Worm (Caenorhabditis elegans) whole organism, L4 larva: ENCODE results near the gene soc-1.

Experiments used
- D1046.2 ChIP-seq: fragments of 200-800 bp; sonication (Bioruptor generic); IDR thresholded peaks from 2 replicates; pipeline ENCODE4 v1.3.6; 2022; ENCODE audit warnings: missing genetic modification characterization, missing compliant biosample characterization
- F10B5.3 ChIP-seq: sonication (generic microtip); optimal IDR thresholded peaks from 2 replicates; lab custom pipeline; 2016; ENCODE audit warnings: mild to moderate bottlenecking, missing genetic modification characterization, missing compliant biosample characterization
- F49E8.2 ChIP-seq: sonication (generic microtip); optimal IDR thresholded peaks from 2 replicates; lab custom pipeline; 2016; ENCODE audit warnings: missing compliant biosample characterization, mild to moderate bottlenecking, missing genetic modification characterization, borderline replicate concordance
- T20F7.1 ChIP-seq: fragments of 200-800 bp; sonication (Bioruptor generic); optimal IDR thresholded peaks from 2 replicates; lab custom pipeline; 2018; ENCODE audit warnings: mild to moderate bottlenecking, missing genetic modification characterization, missing compliant biosample characterization
- T26A8.4 ChIP-seq: fragments of 200-800 bp; sonication (Bioruptor generic); IDR thresholded peaks from 2 replicates; pipeline ENCODE4 v1.3.6; 2022; ENCODE audit warnings: missing genetic modification characterization, missing compliant biosample characterization
- Y105C5A.15 ChIP-seq: fragments of 200-800 bp; sonication (Bioruptor generic); IDR thresholded peaks from 2 replicates; pipeline ENCODE4 v1.3.6; 2022; ENCODE audit warnings: missing genetic modification characterization, missing compliant biosample characterization
- ZK337.2 ChIP-seq: fragments of 200-800 bp; sonication (Bioruptor generic); IDR thresholded peaks from 2 replicates; pipeline ENCODE4 v1.3.6; 2022; ENCODE audit warnings: missing genetic modification reagents, missing genetic modification characterization, missing compliant biosample characterization
- aly-2 ChIP-seq: sonication (generic microtip); optimal IDR thresholded peaks from 2 replicates; lab custom pipeline; 2018; ENCODE audit warnings: missing biosample characterization, missing genetic modification characterization
- arid-1 ChIP-seq: fragments of 200-800 bp; sonication (Bioruptor generic); conservative IDR thresholded peaks from 2 replicates; pipeline ENCODE4 v1.3.6; 2022; ENCODE audit warnings: missing genetic modification reagents, missing genetic modification characterization, missing compliant biosample characterization
- ceh-20 ChIP-seq: fragments of 200-800 bp; sonication (Bioruptor generic); IDR thresholded peaks from 2 replicates; pipeline ENCODE4 v1.3.6; 2022; ENCODE audit warnings: missing genetic modification reagents, missing genetic modification characterization, missing compliant biosample characterization
- ceh-44 ChIP-seq: fragments of 200-800 bp; sonication (Bioruptor generic); IDR thresholded peaks from 2 replicates; pipeline ENCODE4 v1.3.6; 2022; ENCODE audit warnings: missing genetic modification reagents, missing genetic modification characterization, missing compliant biosample characterization
- ceh-82 ChIP-seq: sonication (generic microtip); optimal IDR thresholded peaks from 2 replicates; lab custom pipeline; 2017; ENCODE audit warnings: missing biosample characterization, missing genetic modification characterization
- daf-16 ChIP-seq, 3 experiments: sonication (generic microtip); optimal IDR thresholded peaks; 2 replicates each; lab custom pipeline; 2016 to 2017; ENCODE audit warnings: missing genetic modification characterization in 3 of 3, missing genetic modification reagents in 3 of 3, mild to moderate bottlenecking in 2 of 3, missing compliant biosample characterization in 2 of 3, missing biosample characterization in 1 of 3, moderate library complexity in 1 of 3
- daf-8 ChIP-seq: fragments of 200-800 bp; sonication (Bioruptor generic); IDR thresholded peaks from 2 replicates; pipeline ENCODE4 v1.3.6; 2022; ENCODE audit warnings: missing genetic modification characterization, missing compliant biosample characterization
- duxl-1 ChIP-seq: sonication (generic microtip); optimal IDR thresholded peaks from 2 replicates; lab custom pipeline; 2016; ENCODE audit warnings: mild to moderate bottlenecking, missing genetic modification characterization, moderate library complexity, missing compliant biosample characterization; ENCODE audit not compliant: poor library complexity
- dve-1 ChIP-seq: sonication (generic microtip); optimal IDR thresholded peaks from 2 replicates; lab custom pipeline; 2017; ENCODE audit warnings: antibody characterized with exemption, mild to moderate bottlenecking, missing genetic modification characterization, missing compliant biosample characterization; ENCODE audit not compliant: insufficient read depth
- egl-27 ChIP-seq: sonication (generic microtip); optimal IDR thresholded peaks from 3 replicates; lab custom pipeline; 2017; ENCODE audit warnings: missing biosample characterization, missing genetic modification reagents, missing genetic modification characterization
- egl-43 ChIP-seq: fragments of 200-800 bp; sonication (Bioruptor generic); IDR thresholded peaks from 2 replicates; pipeline ENCODE4 v1.3.6; 2022; ENCODE audit warnings: missing genetic modification reagents, missing genetic modification characterization, missing compliant biosample characterization
- hif-1 ChIP-seq, 2 experiments: sonication (generic microtip); optimal IDR thresholded peaks; 2 replicates each; lab custom pipeline; 2016 to 2017; ENCODE audit warnings: missing compliant biosample characterization in 2 of 2, missing genetic modification characterization in 2 of 2, missing genetic modification reagents in 2 of 2, missing genotype in 2 of 2, mild to moderate bottlenecking in 1 of 2
- hmg-1.1 ChIP-seq: fragments of 200-800 bp; sonication (Bioruptor generic); IDR thresholded peaks from 2 replicates; pipeline ENCODE4 v1.3.6; 2022; ENCODE audit warnings: missing genetic modification reagents, missing genetic modification characterization, missing compliant biosample characterization
- jun-1 ChIP-seq: fragments of 150-350 bp; optimal IDR thresholded peaks from 2 replicates; lab custom pipeline; 2014; ENCODE audit warnings: missing biosample characterization, missing genetic modification reagents, missing genetic modification characterization
- lin-1 ChIP-seq: fragments of 200-800 bp; sonication (Bioruptor generic); IDR thresholded peaks from 2 replicates; pipeline ENCODE4 v1.3.6; 2022; ENCODE audit warnings: missing genetic modification reagents, missing genetic modification characterization, missing compliant biosample characterization
- lin-13 ChIP-seq: fragments of 150-350 bp; optimal IDR thresholded peaks from 2 replicates; lab custom pipeline; 2014; ENCODE audit warnings: missing biosample characterization, missing genetic modification reagents, missing genetic modification characterization
- lin-29 ChIP-seq: fragments of 200-800 bp; sonication (Bioruptor generic); IDR thresholded peaks from 2 replicates; pipeline ENCODE4 v1.3.6; 2022; ENCODE audit warnings: missing genetic modification reagents, missing genetic modification characterization, missing compliant biosample characterization
- lin-38 ChIP-seq: fragments of 200-800 bp; sonication (Bioruptor generic); IDR thresholded peaks from 2 replicates; pipeline ENCODE4 v1.3.6; 2022; ENCODE audit warnings: missing genetic modification reagents, missing genetic modification characterization, missing compliant biosample characterization
- lsy-2 ChIP-seq, 2 experiments: fragments of 150-350 bp in 1 of 2; sonication (generic microtip) in 1 of 2; optimal IDR thresholded peaks; 2 replicates each; lab custom pipeline; 2014 to 2017; ENCODE audit warnings: missing biosample characterization in 2 of 2, missing genetic modification characterization in 2 of 2
- mdt-29 ChIP-seq: fragments of 200-800 bp; sonication (Bioruptor generic); IDR thresholded peaks from 2 replicates; pipeline ENCODE4 v1.3.6; 2022; ENCODE audit warnings: missing genetic modification reagents, missing genetic modification characterization, missing compliant biosample characterization
- mes-2 ChIP-seq: sonication (generic microtip); optimal IDR thresholded peaks from 2 replicates; lab custom pipeline; 2016; ENCODE audit warnings: missing genotype, mild to moderate bottlenecking, missing genetic modification characterization, missing compliant biosample characterization; ENCODE audit not compliant: poor library complexity, severe bottlenecking
- mxl-2 ChIP-seq: fragments of 200-800 bp; sonication (Bioruptor generic); conservative IDR thresholded peaks from 2 replicates; pipeline ENCODE4 v1.3.6; 2022; ENCODE audit warnings: missing genetic modification reagents, missing genetic modification characterization, missing compliant biosample characterization
- mxl-3 ChIP-seq: fragments of 200-800 bp; sonication (Bioruptor generic); optimal IDR thresholded peaks from 2 replicates; lab custom pipeline; 2018; ENCODE audit warnings: mild to moderate bottlenecking, missing genetic modification characterization, missing compliant biosample characterization
- nhr-102 ChIP-seq: sonication (generic microtip); optimal IDR thresholded peaks from 2 replicates; lab custom pipeline; 2016; ENCODE audit warnings: mild to moderate bottlenecking, missing genetic modification characterization, moderate library complexity, missing compliant biosample characterization
- nhr-111 ChIP-seq: fragments of 200-800 bp; sonication (Bioruptor generic); optimal IDR thresholded peaks from 2 replicates; lab custom pipeline; 2018; ENCODE audit warnings: mild to moderate bottlenecking, missing genetic modification characterization, missing compliant biosample characterization
- nhr-25 ChIP-seq: sonication (generic microtip); optimal IDR thresholded peaks from 2 replicates; lab custom pipeline; 2017; ENCODE audit warnings: missing genetic modification characterization, mild to moderate bottlenecking, missing compliant biosample characterization, antibody characterized with exemption, moderate library complexity, borderline replicate concordance; ENCODE audit not compliant: insufficient read depth
- nhr-28 ChIP-seq: fragments of 150-350 bp; optimal IDR thresholded peaks from 2 replicates; lab custom pipeline; 2014; ENCODE audit warnings: missing biosample characterization, missing genetic modification characterization
- nhr-42 ChIP-seq: fragments of 200-800 bp; sonication (Bioruptor generic); IDR thresholded peaks from 2 replicates; pipeline ENCODE4 v1.3.6; 2022; ENCODE audit warnings: missing genetic modification characterization, missing compliant biosample characterization
- pqm-1 ChIP-seq: sonication (generic microtip); optimal IDR thresholded peaks from 2 replicates; lab custom pipeline; 2017; ENCODE audit warnings: missing biosample characterization, missing genetic modification characterization
- rbr-2 ChIP-seq: sonication (generic microtip); optimal IDR thresholded peaks from 2 replicates; lab custom pipeline; 2016; ENCODE audit warnings: missing genotype, missing genetic modification characterization, missing compliant biosample characterization
- snpc-4 ChIP-seq: fragments of 150-350 bp; optimal IDR thresholded peaks from 2 replicates; lab custom pipeline; 2014; ENCODE audit warnings: missing biosample characterization, missing genetic modification characterization
- spr-3 ChIP-seq: fragments of 200-800 bp; sonication (Bioruptor generic); optimal IDR thresholded peaks from 2 replicates; lab custom pipeline; 2018; ENCODE audit warnings: mild to moderate bottlenecking, missing genetic modification characterization, missing compliant biosample characterization
- tag-97 ChIP-seq: fragments of 200-800 bp; sonication (Bioruptor generic); IDR thresholded peaks from 2 replicates; pipeline ENCODE4 v1.3.6; 2022; ENCODE audit warnings: missing genetic modification characterization, missing compliant biosample characterization
- tra-1 ChIP-seq: fragments of 200-800 bp; sonication (Bioruptor generic); IDR thresholded peaks from 2 replicates; pipeline ENCODE4 v1.3.6; 2022; ENCODE audit warnings: missing genetic modification reagents, missing genetic modification characterization, missing compliant biosample characterization
- unc-130 ChIP-seq: sonication (generic microtip); optimal IDR thresholded peaks from 2 replicates; lab custom pipeline; 2016; ENCODE audit warnings: missing genetic modification reagents, missing genetic modification characterization, missing compliant biosample characterization
- unc-62 ChIP-seq, 3 experiments: fragments of 150-350 bp in 1 of 3; sonication (generic microtip); optimal IDR thresholded peaks in 2 of 3; peaks in 1 of 3; 1 replicate in 1 of 3; 2 replicates in 2 of 3; lab custom pipeline; 2014 to 2017; ENCODE audit warnings: missing biosample characterization in 3 of 3, missing genetic modification characterization in 3 of 3, missing genetic modification reagents in 3 of 3, missing genotype in 1 of 3
- ztf-11 ChIP-seq: fragments of 150-350 bp; optimal IDR thresholded peaks from 2 replicates; lab custom pipeline; 2014; ENCODE audit warnings: missing biosample characterization, missing genetic modification characterization

soc-1 gene

ce11 chrV:4681670-4682069, 38.9 kb downstream of the soc-1 start, which contains the start of gene K03B4.4:
Gene K03B4.4, plus strand, starts transcription at chrV:4681970.
- TF ChIP-seq T20F7.1 (no peak), ceh-44 (GFP tag; lab: Robert Waterston, UW) (no peak), pqm-1 (no peak), arid-1 (GFP tag; lab: Robert Waterston, UW) (no peak), spr-3 (no peak), egl-27 (no peak), ztf-11 (tag; lab: Kevin White, UChicago) (no peak), nhr-25 (tag; lab: Kevin White, UChicago) (no peak), egl-43 (GFP tag; lab: Robert Waterston, UW) (no peak)

ce11 chrV:4684137-4684536, 41.4 kb downstream of the soc-1 start:
- TF ChIP-seq tag-97 (GFP tag; lab: Robert Waterston, UW) (no peak), unc-62 (GFP tag; optimal IDR thresholded peaks at IDR 0.05 in 1 of 2; lab: Kevin White, UChicago) (peak in 1 of 2 experiments; percentile 7), unc-62 (tag; optimal IDR thresholded peaks at IDR 0.05; lab: Kevin White, UChicago) (no peak)
- TF ChIP-seq, all 104 proteins: peak for 1

- no peak for TF ChIP-seq dve-1
- TF ChIP-seq daf-8 = no peak
- no peak for TF ChIP-seq F10B5.3
- TF ChIP-seq nhr-111 (GFP tag; lab: Kevin White, UChicago) = no peak
- no peak for TF ChIP-seq hif-1 (tag; optimal IDR thresholded peaks at IDR 0.05; lab: Kevin White, UChicago)
- no peak for TF ChIP-seq nhr-102 (tag; lab: Kevin White, UChicago)
- no peak for TF ChIP-seq pqm-1
- no peak for TF ChIP-seq nhr-42 (GFP tag; lab: Robert Waterston, UW)
- no peak for TF ChIP-seq ZK337.2 (GFP tag; lab: Robert Waterston, UW)
- no peak for TF ChIP-seq mdt-29 (GFP tag; lab: Robert Waterston, UW)
- TF ChIP-seq unc-130 = no peak
- no peak for TF ChIP-seq aly-2 (tag; lab: Kevin White, UChicago)
- peak; percentile 81 for TF ChIP-seq mes-2 (tag; lab: Kevin White, UChicago)
- no peak for TF ChIP-seq T26A8.4 (GFP tag; lab: Robert Waterston, UW)
- no peak for TF ChIP-seq nhr-25 (tag; lab: Kevin White, UChicago)
- no peak for TF ChIP-seq snpc-4 (tag; lab: Kevin White, UChicago)
- no peak for TF ChIP-seq lin-29 (GFP tag; lab: Robert Waterston, UW)
- TF ChIP-seq F49E8.2 (tag; lab: Kevin White, UChicago) = no peak
- peak; percentile 44 for TF ChIP-seq lin-38 (GFP tag; lab: Robert Waterston, UW)
- TF ChIP-seq lin-1 (GFP tag; lab: Robert Waterston, UW) = no peak
- no peak for TF ChIP-seq jun-1
- TF ChIP-seq daf-16 (GFP tag; optimal IDR thresholded peaks at IDR 0.05; lab: Kevin White, UChicago) = no peak
- TF ChIP-seq daf-16 (tag; optimal IDR thresholded peaks at IDR 0.05; lab: Kevin White, UChicago) = no peak
- no peak for TF ChIP-seq nhr-28 (tag; lab: Kevin White, UChicago)
- no peak for TF ChIP-seq Y105C5A.15 (GFP tag; lab: Robert Waterston, UW)
- no peak for TF ChIP-seq tra-1 (GFP tag; lab: Robert Waterston, UW)
- TF ChIP-seq D1046.2 (GFP tag; lab: Robert Waterston, UW) = no peak
- no peak for TF ChIP-seq mxl-2
- TF ChIP-seq lsy-2 (tag; optimal IDR thresholded peaks at IDR 0.05; lab: Kevin White, UChicago) = peak in 1 of 2 experiments; percentile 60
- peak; percentile 37 for TF ChIP-seq rbr-2
- peak; percentile 68; the same call in 1 of the 2 replicates for TF ChIP-seq hmg-1.1
- no peak for TF ChIP-seq ceh-82 (tag; lab: Kevin White, UChicago)
- TF ChIP-seq lin-13 (GFP tag; lab: Kevin White, UChicago) = no peak
- peak; percentile 25 for TF ChIP-seq mxl-3 (GFP tag; lab: Kevin White, UChicago)
- peak; percentile 2 for TF ChIP-seq duxl-1 (tag; lab: Kevin White, UChicago)
- TF ChIP-seq ceh-20 (GFP tag; lab: Robert Waterston, UW) = no peak
- no peak for TF ChIP-seq arid-1 (GFP tag; lab: Robert Waterston, UW)
Observed at ce11 chrV:4686680-4687470, 44.1 kb downstream of the soc-1 start, which contains the start of gene taf-10. Gene taf-10, plus strand, starts transcription at chrV:4687103.
